Worm (Caenorhabditis elegans): ENCODE measurements around the gene C13F10.7.
A peak's percentile ranks its signal among the peaks of the same experiment; 100 is the strongest.

The C13F10.7 gene

ce11 chrV:7196498-7196966, 26.5 kb downstream of the C13F10.7 start, which contains the start of gene F09G2.2 (continued):
- TF ChIP-seq tra-1 (GFP tag; IDR thresholded peaks at IDR 0.05) (peak; percentile 89), mdl-1 (tag; optimal IDR thresholded peaks at IDR 0.05) (peak in 1 of 2 experiments; percentile 65), hlh-11 (tag; optimal IDR thresholded peaks at IDR 0.05) (peak; percentile 94), nhr-237 (tag; optimal IDR thresholded peaks at IDR 0.05) (no peak)

- TF ChIP-seq ceh-20 (GFP tag; IDR thresholded peaks at IDR 0.05) (no peak), lin-1 (GFP tag; IDR thresholded peaks at IDR 0.05) (no peak), spr-3 (GFP tag; optimal IDR thresholded peaks at IDR 0.05) (no peak), ZK546.5 (tag; optimal IDR thresholded peaks at IDR 0.05) (no peak)
Observed at ce11 chrV:7196037-7196436, 27.0 kb downstream of the C13F10.7 start, which contains the start of gene attf-2. TSS of gene attf-2 (minus strand) at chrV:7196137.

DNA sequence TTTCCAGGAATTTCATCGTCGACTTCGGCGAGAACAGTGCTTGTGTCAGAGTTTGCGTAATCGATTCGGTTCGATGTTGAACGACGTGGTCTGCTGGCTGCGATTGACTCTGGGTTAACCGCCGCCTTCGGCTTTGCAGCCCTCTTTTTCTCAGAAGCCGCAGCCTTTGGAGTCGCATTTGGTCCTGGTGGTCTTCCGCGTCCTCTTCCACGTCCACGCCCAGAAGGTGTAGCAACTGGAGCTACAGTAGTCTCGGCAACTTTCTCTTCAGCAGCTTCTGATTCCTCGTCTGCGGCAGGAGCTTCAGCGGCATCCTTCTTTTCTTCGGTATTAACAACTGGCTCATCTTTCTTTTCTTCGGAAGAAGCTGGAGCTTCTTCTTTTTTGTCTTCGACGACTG, 28.2 kb downstream of the C13F10.7 start:
- TF ChIP-seq lin-13 (GFP tag; optimal IDR thresholded peaks at IDR 0.05) (no peak), tag-97 (GFP tag; IDR thresholded peaks at IDR 0.05) (no peak), lim-7 (GFP tag; IDR thresholded peaks at IDR 0.05) (no peak), lin-15B (tag; optimal IDR thresholded peaks at IDR 0.05) (no peak), set-16 (GFP tag; IDR thresholded peaks at IDR 0.05) (peak; percentile 64), rbr-2 (tag; optimal IDR thresholded peaks at IDR 0.05) (no peak)

- TF ChIP-seq set-16 (GFP tag; IDR thresholded peaks at IDR 0.05) (no peak), pha-4 (GFP tag; IDR thresholded peaks at IDR 0.05) (no peak), pha-4 (tag; optimal IDR thresholded peaks at IDR 0.05) (no peak), saeg-2 (GFP tag; IDR thresholded peaks at IDR 0.05) (no peak), nhr-42 (GFP tag; IDR thresholded peaks at IDR 0.05) (no peak), hlh-11 (tag; optimal IDR thresholded peaks at IDR 0.05) (no peak), Y105C5A.15 (GFP tag; IDR thresholded peaks at IDR 0.05) (no peak), ceh-44 (GFP tag; IDR thresholded peaks at IDR 0.05) (no peak)
Observed at ce11 chrV:7193562-7193961, 29.5 kb downstream of the C13F10.7 start, which contains the start of gene F09G2.8. TSS of gene F09G2.8 (minus strand) at chrV:7193662.

DNA sequence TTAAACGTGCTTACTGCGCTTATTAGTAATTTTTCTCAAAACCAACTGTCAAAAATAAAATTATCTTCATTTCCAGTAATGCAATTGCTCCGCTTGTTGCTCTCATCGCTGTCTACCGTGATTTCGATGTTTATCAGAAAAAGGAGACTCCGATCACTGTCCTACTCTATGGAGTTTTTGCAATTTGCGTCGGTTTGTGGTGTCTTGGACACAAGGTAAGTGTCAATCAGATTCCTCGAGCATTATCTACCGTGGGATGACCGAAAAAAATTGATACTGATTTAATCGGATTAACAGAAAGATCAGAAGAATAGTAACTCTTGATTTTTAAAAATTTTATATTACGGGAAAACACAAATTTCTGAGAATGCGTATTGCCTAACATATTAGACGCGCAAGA, 35.8 kb downstream of the C13F10.7 start:
- TF ChIP-seq dmd-6 (GFP tag; IDR thresholded peaks at IDR 0.05) (peak; percentile 60), sdz-12 (GFP tag; optimal IDR thresholded peaks at IDR 0.05) (no peak), nhr-76 (tag; optimal IDR thresholded peaks at IDR 0.05) (no peak), nhr-111 (GFP tag; optimal IDR thresholded peaks at IDR 0.05) (no peak), daf-16 (GFP tag; optimal IDR thresholded peaks at IDR 0.05) (peak in 1 of 2 experiments; percentile 4), daf-16 (tag; optimal IDR thresholded peaks at IDR 0.05) (peak; percentile 32)

- TF ChIP-seq nhr-6 (tag; optimal IDR thresholded peaks at IDR 0.05): no peak
- no peak for TF ChIP-seq nhr-111 (GFP tag; optimal IDR thresholded peaks at IDR 0.05)
- no peak for TF ChIP-seq lim-7 (GFP tag; IDR thresholded peaks at IDR 0.05)
- no peak for TF ChIP-seq Y105C5A.15 (GFP tag; IDR thresholded peaks at IDR 0.05)
- no peak for TF ChIP-seq ceh-82 (tag; optimal IDR thresholded peaks at IDR 0.05)
- peak; percentile 75; the same call in 1 of the 2 replicates for TF ChIP-seq lin-1 (GFP tag; IDR thresholded peaks at IDR 0.05)
- TF ChIP-seq ctbp-1 (GFP tag; IDR thresholded peaks at IDR 0.05): no peak
- TF ChIP-seq ceh-44 (GFP tag; IDR thresholded peaks at IDR 0.05): no peak
- TF ChIP-seq nhr-102 (tag; optimal IDR thresholded peaks at IDR 0.05): no peak
- no peak for TF ChIP-seq daf-16 (GFP tag; optimal IDR thresholded peaks at IDR 0.05)
- TF ChIP-seq daf-16 (tag; optimal IDR thresholded peaks at IDR 0.05): peak; percentile 37
- TF ChIP-seq nhr-77 (tag; optimal IDR thresholded peaks at IDR 0.05): peak; percentile 49
- peak; percentile 69 for TF ChIP-seq pqm-1 (tag; optimal IDR thresholded peaks at IDR 0.05)
- no peak for TF ChIP-seq ZK337.2 (GFP tag; IDR thresholded peaks at IDR 0.05)
- TF ChIP-seq attf-4 (tag; optimal IDR thresholded peaks at IDR 0.05): no peak
- TF ChIP-seq snpc-4 (tag; optimal IDR thresholded peaks at IDR 0.05): no peak
- TF ChIP-seq zfp-2 (tag; optimal IDR thresholded peaks at IDR 0.05): no peak
- TF ChIP-seq ztf-11 (tag; optimal IDR thresholded peaks at IDR 0.05): no peak
- no peak for TF ChIP-seq D1046.2 (GFP tag; IDR thresholded peaks at IDR 0.05)
- peak; percentile 25 for TF ChIP-seq dve-1 (tag; optimal IDR thresholded peaks at IDR 0.05; ENCODE audit: insufficient read depth)
- peak; percentile 69 for TF ChIP-seq dmd-6 (GFP tag; IDR thresholded peaks at IDR 0.05)
- TF ChIP-seq mep-1 (tag; optimal IDR thresholded peaks at IDR 0.05): no peak
- no peak for TF ChIP-seq zip-2 (tag; optimal IDR thresholded peaks at IDR 0.05)
- TF ChIP-seq dmd-9 (GFP tag; IDR thresholded peaks at IDR 0.05): no peak
- TF ChIP-seq nhr-28 (tag; optimal IDR thresholded peaks at IDR 0.05): peak; percentile 75
- peak; percentile 52 for TF ChIP-seq hlh-11 (tag; optimal IDR thresholded peaks at IDR 0.05)
Observed at ce11 chrV:7186599-7186998, 36.5 kb downstream of the C13F10.7 start.

Measured in whole organism, L4 larva.